Fruit fly (Drosophila melanogaster): Measurements from ENCODE around the gene lmgB.

dm6 chr2L:8545393-8546100 lies 17.1 kb upstream of the lmgB start:
- TF ChIP-seq pan (optimal IDR thresholded peaks at IDR 0.05) (no peak), CG8478 (optimal IDR thresholded peaks at IDR 0.05) (no peak), Dll (optimal IDR thresholded peaks at IDR 0.05) (no peak), psq (optimal IDR thresholded peaks at IDR 0.05) (no peak)

Data from whole organism.